Worm (Caenorhabditis elegans) whole organism, young adult: ENCODE results near the gene C24A3.2.

Experiments
- K12H6.12 ChIP-seq: fragments of 200-800 bp; sonication (Bioruptor generic); optimal IDR thresholded peaks from 2 replicates; lab custom pipeline; 2018; ENCODE audit warnings: mild to moderate bottlenecking, missing genetic modification characterization, missing compliant biosample characterization
- Y53F4B.3 ChIP-seq: fragments of 200-800 bp; sonication (Bioruptor generic); IDR thresholded peaks from 2 replicates; pipeline ENCODE4 v1.3.6; 2022; ENCODE audit warnings: missing genetic modification reagents, missing genetic modification characterization, missing compliant biosample characterization
- Y56A3A.18 ChIP-seq: fragments of 200-800 bp; sonication (Bioruptor generic); IDR thresholded peaks from 2 replicates; pipeline ENCODE4 v1.3.6; 2022; ENCODE audit warnings: missing genetic modification reagents, missing genetic modification characterization, missing compliant biosample characterization
- Y95B8A.8 ChIP-seq: fragments of 200-800 bp; sonication (Bioruptor generic); IDR thresholded peaks from 2 replicates; pipeline ENCODE4 v1.3.6; 2022; ENCODE audit warnings: missing genetic modification reagents, missing genetic modification characterization, missing compliant biosample characterization
- bed-1 ChIP-seq: fragments of 200-800 bp; sonication (Bioruptor generic); IDR thresholded peaks from 2 replicates; pipeline ENCODE4 v1.3.6; 2022; ENCODE audit warnings: missing genetic modification reagents, missing genetic modification characterization, missing compliant biosample characterization
- dox-1 ChIP-seq: fragments of 200-800 bp; sonication (Bioruptor generic); IDR thresholded peaks from 2 replicates; pipeline ENCODE4 v1.3.6; 2022; ENCODE audit warnings: missing genetic modification reagents, missing genetic modification characterization, missing compliant biosample characterization
- lin-54 ChIP-seq: fragments of 200-800 bp; sonication (Bioruptor generic); optimal IDR thresholded peaks from 2 replicates; lab custom pipeline; 2018; ENCODE audit warnings: mild to moderate bottlenecking, missing genetic modification characterization, missing compliant biosample characterization
- pha-4 ChIP-seq: fragments of 150-350 bp; sonication (generic microtip); optimal IDR thresholded peaks from 2 replicates; lab custom pipeline; 2014; ENCODE audit warnings: missing biosample characterization, missing genetic modification reagents, missing genetic modification characterization
- snpc-4 ChIP-seq, 5 experiments: fragments of 150-350 bp in 1 of 5; sonication (generic microtip) in 4 of 5; optimal IDR thresholded peaks; 2 replicates each; lab custom pipeline; 2014 to 2018; ENCODE audit warnings: missing genetic modification characterization in 5 of 5, missing biosample characterization in 3 of 5, antibody characterized with exemption in 2 of 5, mild to moderate bottlenecking in 2 of 5, missing compliant biosample characterization in 2 of 5, missing genotype in 2 of 5, moderate library complexity in 2 of 5, missing genetic modification reagents in 1 of 5

DNA sequence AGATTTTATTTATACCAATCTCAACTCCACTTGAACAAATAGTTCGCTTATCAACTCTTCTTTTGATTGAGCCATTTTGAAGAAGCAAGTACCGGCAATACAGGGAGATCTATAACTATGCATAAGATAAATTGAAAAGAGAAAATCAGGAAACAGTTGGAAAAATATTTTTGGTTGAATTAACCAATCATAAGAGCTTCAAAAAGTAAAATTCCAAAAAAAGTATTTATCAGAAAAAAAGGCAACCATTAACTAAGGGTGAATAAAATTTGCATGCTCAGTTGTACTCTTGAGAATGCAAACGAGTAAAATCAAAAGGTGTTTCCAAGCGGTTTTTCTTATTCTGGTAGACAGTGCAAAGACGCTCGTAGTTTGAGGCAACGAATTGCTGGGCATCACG lies 24.3 kb downstream of the C24A3.2 start, which contains the start of gene T25B6.5:
- TF ChIP-seq snpc-4 (GFP tag; optimal IDR thresholded peaks at IDR 0.05; lab: Kevin White, UChicago) = no peak
- TF ChIP-seq snpc-4 (tag; optimal IDR thresholded peaks at IDR 0.05; lab: Kevin White, UChicago) = no peak
- TF ChIP-seq lin-54 (GFP tag; lab: Kevin White, UChicago) = no peak
- no peak for TF ChIP-seq Y95B8A.8 (GFP tag; lab: Robert Waterston, UW)
- TF ChIP-seq pha-4 (tag; lab: Kevin White, UChicago) = no peak
- TF ChIP-seq bed-1 (GFP tag; lab: Robert Waterston, UW) = no peak
- no peak for TF ChIP-seq dox-1
- TF ChIP-seq Y53F4B.3 (GFP tag; lab: Robert Waterston, UW) = no peak
- no peak for TF ChIP-seq Y56A3A.18
- TF ChIP-seq K12H6.12 = no peak
